Fruit fly (Drosophila melanogaster) whole organism, embryonic: ENCODE results near the gene GILT3.

ENCODE experiments used
- Aef1 ChIP-seq: fragments of 200-800 bp; sonication (Bioruptor generic); IDR thresholded peaks from 3 replicates; pipeline ENCODE4 v1.3.6; 2022; ENCODE audit warnings: missing biosample characterization, missing genetic modification characterization
- CG10321 ChIP-seq: fragments of 200-800 bp; sonication (Bioruptor generic); IDR thresholded peaks from 2 replicates; pipeline ENCODE4 v1.3.6; 2022; ENCODE audit warnings: missing biosample characterization, missing genetic modification characterization
- CG10565 ChIP-seq: fragments of 200-800 bp; sonication (Bioruptor generic); optimal IDR thresholded peaks from 3 replicates; lab custom pipeline; 2016; ENCODE audit warnings: missing biosample characterization, mild to moderate bottlenecking, missing genetic modification characterization
- CG11504 ChIP-seq: fragments of 200-800 bp; sonication (Bioruptor generic); optimal IDR thresholded peaks from 3 replicates; lab custom pipeline; 2019; ENCODE audit warnings: missing biosample characterization, mild to moderate bottlenecking, missing genetic modification characterization, moderate library complexity
- CG12104 ChIP-seq: fragments of 200-800 bp; sonication (Bioruptor generic); optimal IDR thresholded peaks from 3 replicates; lab custom pipeline; 2016; ENCODE audit warnings: missing biosample characterization, missing genetic modification characterization
- CG12155 ChIP-seq: fragments of 200-800 bp; sonication (Bioruptor generic); optimal IDR thresholded peaks from 3 replicates; lab custom pipeline; 2016; ENCODE audit warnings: missing biosample characterization, missing genetic modification characterization
- CG14050 ChIP-seq: fragments of 200-800 bp; sonication (Bioruptor generic); IDR thresholded peaks from 3 replicates; pipeline ENCODE4 v1.3.6; 2022; ENCODE audit warnings: missing biosample characterization, missing genetic modification characterization
- CG1529 ChIP-seq: fragments of 200-800 bp; sonication (Bioruptor generic); optimal IDR thresholded peaks from 3 replicates; lab custom pipeline; 2018; ENCODE audit warnings: missing biosample characterization, missing genetic modification characterization
- CG16815 ChIP-seq: fragments of 200-800 bp; sonication (Bioruptor generic); optimal IDR thresholded peaks from 3 replicates; lab custom pipeline; 2017; ENCODE audit warnings: missing biosample characterization, mild to moderate bottlenecking, missing genetic modification characterization
- CG16863 ChIP-seq: fragments of 200-800 bp; sonication (Bioruptor generic); optimal IDR thresholded peaks from 3 replicates; lab custom pipeline; 2016; ENCODE audit warnings: missing biosample characterization, missing genetic modification characterization
- CG1832 ChIP-seq: fragments of 200-800 bp; sonication (Bioruptor generic); optimal IDR thresholded peaks from 2 replicates; lab custom pipeline; 2017; ENCODE audit warnings: missing biosample characterization, mild to moderate bottlenecking, missing genetic modification characterization, inconsistent platforms
- CG2116 ChIP-seq: fragments of 200-800 bp; sonication (Bioruptor generic); optimal IDR thresholded peaks from 3 replicates; lab custom pipeline; 2018; ENCODE audit warnings: missing biosample characterization, mild to moderate bottlenecking, missing genetic modification characterization
- CG2202 ChIP-seq: fragments of 200-800 bp; sonication (Bioruptor generic); optimal IDR thresholded peaks from 2 replicates; lab custom pipeline; 2018; ENCODE audit warnings: missing biosample characterization, mild to moderate bottlenecking, missing genetic modification characterization
- CG2875 ChIP-seq: fragments of 200-800 bp; sonication (Bioruptor generic); optimal IDR thresholded peaks from 2 replicates; lab custom pipeline; 2017; ENCODE audit warnings: missing biosample characterization, mild to moderate bottlenecking, missing genetic modification characterization, missing genetic modification reagents
- CG3995 ChIP-seq: fragments of 200-800 bp; sonication (Bioruptor generic); optimal IDR thresholded peaks from 3 replicates; lab custom pipeline; 2016; ENCODE audit warnings: missing biosample characterization, missing genetic modification characterization
- CG6765 ChIP-seq: fragments of 200-800 bp; sonication (Bioruptor generic); optimal IDR thresholded peaks from 3 replicates; lab custom pipeline; 2017; ENCODE audit warnings: missing biosample characterization, mild to moderate bottlenecking, missing genetic modification characterization
- CG7963 ChIP-seq: fragments of 200-800 bp; sonication (Bioruptor generic); IDR thresholded peaks from 3 replicates; pipeline ENCODE4 v1.3.6; 2022; ENCODE audit warnings: missing biosample characterization, missing genetic modification characterization; ENCODE audit not compliant: partially characterized antibody
- CG7987 ChIP-seq: fragments of 200-800 bp; sonication (Bioruptor generic); optimal IDR thresholded peaks from 2 replicates; lab custom pipeline; 2018; ENCODE audit warnings: missing biosample characterization, mild to moderate bottlenecking, missing genetic modification characterization, moderate library complexity
- CG8089 ChIP-seq: fragments of 200-800 bp; sonication (Bioruptor generic); optimal IDR thresholded peaks from 3 replicates; lab custom pipeline; 2016; ENCODE audit warnings: missing biosample characterization, missing genetic modification characterization
- CG8944 ChIP-seq: fragments of 200-800 bp; sonication (Bioruptor generic); optimal IDR thresholded peaks from 3 replicates; lab custom pipeline; 2016; ENCODE audit warnings: missing biosample characterization, missing genetic modification characterization
- CoRest ChIP-seq: fragments of 200-800 bp; sonication (Bioruptor generic); optimal IDR thresholded peaks from 3 replicates; lab custom pipeline; 2018; ENCODE audit warnings: missing biosample characterization, mild to moderate bottlenecking, missing genetic modification characterization, moderate library complexity
- CrebB ChIP-seq: fragments of 200-800 bp; sonication (Bioruptor generic); optimal IDR thresholded peaks from 3 replicates; lab custom pipeline; 2018; ENCODE audit warnings: missing biosample characterization, mild to moderate bottlenecking, missing genetic modification characterization
- D19B ChIP-seq: fragments of 200-800 bp; sonication (Bioruptor generic); optimal IDR thresholded peaks from 2 replicates; lab custom pipeline; 2017; ENCODE audit warnings: missing biosample characterization, mild to moderate bottlenecking, missing genetic modification characterization
- Deaf1 ChIP-seq: fragments of 200-800 bp; optimal IDR thresholded peaks from 3 replicates; lab custom pipeline; 2019; ENCODE audit warnings: missing biosample characterization, mild to moderate bottlenecking, missing genetic modification characterization, moderate library complexity
- Dp ChIP-seq: fragments of 200-800 bp; sonication (Bioruptor generic); optimal IDR thresholded peaks from 2 replicates; lab custom pipeline; 2018; ENCODE audit warnings: missing biosample characterization, mild to moderate bottlenecking, missing genetic modification characterization, moderate library complexity
- Ets97D ChIP-seq: fragments of 200-800 bp; sonication (Bioruptor generic); optimal IDR thresholded peaks from 3 replicates; lab custom pipeline; 2016; ENCODE audit warnings: missing biosample characterization, missing genetic modification characterization
- Gsc ChIP-seq: fragments of 200-800 bp; sonication (Bioruptor generic); IDR thresholded peaks from 2 replicates; pipeline ENCODE4 v1.3.6; 2022; ENCODE audit warnings: missing biosample characterization, missing genetic modification characterization
- H15 ChIP-seq: fragments of 200-800 bp; sonication (Bioruptor generic); IDR thresholded peaks from 3 replicates; pipeline ENCODE4 v1.3.6; 2022; ENCODE audit warnings: missing biosample characterization, missing genetic modification characterization
- Hey ChIP-seq: fragments of 200-800 bp; sonication (Bioruptor generic); optimal IDR thresholded peaks from 3 replicates; lab custom pipeline; 2018; ENCODE audit warnings: missing biosample characterization, mild to moderate bottlenecking, missing genetic modification characterization
- HmgZ ChIP-seq: fragments of 200-800 bp; sonication (Bioruptor generic); optimal IDR thresholded peaks from 2 replicates; lab custom pipeline; 2018; ENCODE audit warnings: missing biosample characterization, mild to moderate bottlenecking, missing genetic modification characterization
- Jarid2 ChIP-seq: fragments of 200-800 bp; sonication (Bioruptor generic); optimal IDR thresholded peaks from 3 replicates; lab custom pipeline; 2017; ENCODE audit warnings: mild to moderate bottlenecking, missing biosample characterization, missing genetic modification reagents, missing genetic modification characterization
- Lhr ChIP-seq: fragments of 200-800 bp; sonication (Bioruptor generic); optimal IDR thresholded peaks from 3 replicates; lab custom pipeline; 2017; ENCODE audit warnings: mild to moderate bottlenecking, missing biosample characterization, missing genetic modification reagents, missing genetic modification characterization
- MBD-R2 ChIP-seq: fragments of 200-800 bp; sonication (Bioruptor generic); IDR thresholded peaks from 2 replicates; pipeline ENCODE4 v1.3.6; 2022; ENCODE audit warnings: missing biosample characterization, missing genetic modification characterization
- Meics ChIP-seq: fragments of 200-800 bp; sonication (Bioruptor generic); optimal IDR thresholded peaks from 2 replicates; lab custom pipeline; 2017; ENCODE audit warnings: missing biosample characterization, mild to moderate bottlenecking, missing genetic modification characterization
- Pdp1 ChIP-seq, 2 experiments: fragments of 200-800 bp; sonication (Bioruptor generic); optimal IDR thresholded peaks; 3 replicates each; lab custom pipeline; 2016; ENCODE audit warnings: missing biosample characterization in 2 of 2, missing genetic modification characterization in 2 of 2, mild to moderate bottlenecking in 1 of 2, moderate library complexity in 1 of 2
- TFAM ChIP-seq: fragments of 200-800 bp; sonication (Bioruptor generic); optimal IDR thresholded peaks from 2 replicates; lab custom pipeline; 2017; ENCODE audit warnings: missing biosample characterization, missing genetic modification characterization, inconsistent platforms
- Trl ChIP-seq, 3 experiments: fragments of >200 bp in 2 of 3; fragments of 200-800 bp in 1 of 3; sonication (Bioruptor generic) in 1 of 3; optimal IDR thresholded peaks; 2 replicates in 1 of 3; 3 replicates in 2 of 3; lab custom pipeline; 2016 to 2017; ENCODE audit warnings: missing biosample characterization in 1 of 3, missing genetic modification characterization in 1 of 3
- ap ChIP-seq: fragments of 200-800 bp; sonication (Bioruptor generic); IDR thresholded peaks from 2 replicates; pipeline ENCODE4 v1.3.6; 2022; ENCODE audit warnings: missing biosample characterization, missing genetic modification characterization
- ato ChIP-seq: fragments of 200-800 bp; sonication (Bioruptor generic); IDR thresholded peaks from 2 replicates; pipeline ENCODE4 v1.3.6; 2022; ENCODE audit warnings: missing biosample characterization, missing genetic modification characterization; ENCODE audit not compliant: partially characterized antibody
- az2 ChIP-seq: fragments of 200-800 bp; sonication (Bioruptor generic); optimal IDR thresholded peaks from 3 replicates; lab custom pipeline; 2016; ENCODE audit warnings: missing biosample characterization, missing genetic modification characterization
- cas ChIP-seq: fragments of 200-800 bp; sonication (Bioruptor generic); IDR thresholded peaks from 2 replicates; pipeline ENCODE4 v1.3.6; 2022; ENCODE audit warnings: missing biosample characterization, missing genetic modification characterization
- chn ChIP-seq: fragments of 200-800 bp; sonication (Bioruptor generic); optimal IDR thresholded peaks from 2 replicates; lab custom pipeline; 2016; ENCODE audit warnings: missing biosample characterization, missing genetic modification characterization
- h ChIP-seq: fragments of >200 bp; optimal IDR thresholded peaks from 2 replicates; lab custom pipeline; 2017
- jumu ChIP-seq: fragments of 200-800 bp; sonication (Bioruptor generic); optimal IDR thresholded peaks from 3 replicates; lab custom pipeline; 2016; ENCODE audit warnings: missing biosample characterization, missing genetic modification characterization
- kni ChIP-seq: fragments of 200-800 bp; sonication (Bioruptor generic); optimal IDR thresholded peaks from 3 replicates; lab custom pipeline; 2017; ENCODE audit warnings: mild to moderate bottlenecking, missing biosample characterization, missing genetic modification reagents, missing genetic modification characterization
- onecut ChIP-seq: fragments of 200-800 bp; sonication (Bioruptor generic); IDR thresholded peaks from 2 replicates; pipeline ENCODE4 v1.3.6; 2022; ENCODE audit warnings: missing biosample characterization, missing genetic modification characterization
- pb ChIP-seq: fragments of 200-800 bp; sonication (Bioruptor generic); optimal IDR thresholded peaks from 3 replicates; lab custom pipeline; 2016; ENCODE audit warnings: missing biosample characterization, missing genetic modification characterization
- ro ChIP-seq: fragments of 200-800 bp; sonication (Bioruptor generic); IDR thresholded peaks from 2 replicates; pipeline ENCODE4 v1.3.6; 2022; ENCODE audit warnings: missing biosample characterization, missing genetic modification characterization
- run ChIP-seq: fragments of 200-800 bp; sonication (Bioruptor generic); optimal IDR thresholded peaks from 3 replicates; lab custom pipeline; 2018; ENCODE audit warnings: missing biosample characterization, mild to moderate bottlenecking, missing genetic modification characterization
- sqz ChIP-seq: fragments of 200-800 bp; sonication (Bioruptor generic); optimal IDR thresholded peaks from 3 replicates; lab custom pipeline; 2018; ENCODE audit warnings: missing biosample characterization, mild to moderate bottlenecking, missing genetic modification characterization
- ssp ChIP-seq: fragments of 200-800 bp; sonication (Bioruptor generic); IDR thresholded peaks from 2 replicates; pipeline ENCODE4 v1.3.6; 2022; ENCODE audit warnings: missing biosample characterization, missing genetic modification characterization

The GILT3 gene

DNA sequence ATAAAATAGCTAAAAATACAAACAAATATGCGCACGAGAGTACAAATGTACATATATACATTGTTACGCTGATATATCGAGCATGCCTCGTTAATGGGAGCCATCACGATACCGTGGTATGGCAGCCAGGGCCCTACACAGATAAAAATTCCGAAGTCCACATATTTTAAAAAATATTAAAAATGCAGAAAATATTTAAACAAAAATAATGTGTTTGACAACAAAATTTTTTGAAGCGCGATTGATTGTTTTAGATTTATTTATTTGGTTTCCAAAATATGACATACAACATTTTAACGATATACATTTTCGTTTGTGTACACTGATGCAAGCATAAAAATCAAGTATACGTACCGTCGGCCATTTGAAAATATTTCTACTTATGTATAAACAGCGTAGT lies 49.6 kb downstream of the GILT3 start (continued):
- TF ChIP-seq Aef1 (GFP tag; lab: Robert Waterston, UW) (peak; percentile 80), ro (GFP tag; lab: Robert Waterston, UW) (no peak), h (lab: Kevin White, UChicago) (no peak), TFAM (GFP tag; lab: Kevin White, UChicago) (no peak), CG10565 (GFP tag; lab: Kevin White, UChicago) (no peak), CG8089 (peak; percentile 13), CG14050 (GFP tag; lab: Robert Waterston, UW) (peak; percentile 67), CG16815 (GFP tag; lab: Kevin White, UChicago) (peak; percentile 66), CG11504 (tag; lab: Kevin White, UChicago) (peak; percentile 83), H15 (GFP tag; lab: Robert Waterston, UW) (peak; percentile 60; the same call in 1 of the 3 replicates), CrebB (peak; percentile 66), CG1832 (GFP tag; lab: Kevin White, UChicago) (no peak), Trl (optimal IDR thresholded peaks at IDR 0.05; lab: Kevin White, UChicago) (no peak), Trl (GFP tag; optimal IDR thresholded peaks at IDR 0.05; lab: Kevin White, UChicago) (peak; percentile 64), kni (no peak), run (tag; lab: Kevin White, UChicago) (peak; percentile 60), ato (no peak), ssp (GFP tag; lab: Robert Waterston, UW) (peak; percentile 54), CoRest (tag; lab: Kevin White, UChicago) (peak; percentile 81), az2 (peak; percentile 59), chn (peak; percentile 35), CG3995 (GFP tag; lab: Kevin White, UChicago) (peak; percentile 51), Gsc (no peak), Ets97D (peak; percentile 24), MBD-R2 (peak; percentile 58; the same call in 1 of the 2 replicates), pb (no peak), CG2116 (GFP tag; lab: Kevin White, UChicago) (peak; percentile 31), Lhr (GFP tag; lab: Kevin White, UChicago) (no peak), CG1529 (GFP tag; lab: Kevin White, UChicago) (no peak), Jarid2 (GFP tag; lab: Kevin White, UChicago) (peak; percentile 60), CG6765 (GFP tag; lab: Kevin White, UChicago) (peak; percentile 79), Dp (GFP tag; lab: Kevin White, UChicago) (no peak), CG2875 (GFP tag; lab: Kevin White, UChicago) (no peak), CG8944 (GFP tag; lab: Kevin White, UChicago) (peak; percentile 16), CG12155 (GFP tag; lab: Kevin White, UChicago) (peak; percentile 84), Pdp1 (GFP tag; optimal IDR thresholded peaks at IDR 0.05; lab: Kevin White, UChicago) (peak; percentile 67 to 74), HmgZ (tag; lab: Kevin White, UChicago) (peak; percentile 77), Deaf1 (peak; percentile 63), CG7987 (GFP tag; lab: Kevin White, UChicago) (peak; percentile 74), CG16863 (peak; percentile 50), Hey (tag; lab: Kevin White, UChicago) (no peak), Meics (GFP tag; lab: Kevin White, UChicago) (peak; percentile 89), onecut (GFP tag; lab: Robert Waterston, UW) (no peak), ap (GFP tag; lab: Robert Waterston, UW) (peak; percentile 46), CG10321 (GFP tag; lab: Robert Waterston, UW) (peak; percentile 53), cas (GFP tag; lab: Robert Waterston, UW) (peak; percentile 77), sqz (GFP tag; lab: Kevin White, UChicago) (peak; percentile 33), CG2202 (no peak), CG7963 (no peak), D19B (GFP tag; lab: Kevin White, UChicago) (peak; percentile 76), jumu (GFP tag; lab: Kevin White, UChicago) (peak; percentile 35), CG12104 (GFP tag; lab: Kevin White, UChicago) (peak; percentile 51)
